Fruit fly (Drosophila melanogaster) whole organism, prepupa: ENCODE results near the gene CG32772.

ENCODE experiments used
- Blimp-1 ChIP-seq: fragments of 200-800 bp; sonication (Bioruptor generic); optimal IDR thresholded peaks from 3 replicates; lab custom pipeline; 2017; ENCODE audit warnings: missing biosample characterization, missing genetic modification characterization, mild to moderate bottlenecking, moderate library complexity, missing genetic modification reagents
- CG10631 ChIP-seq: fragments of 200-800 bp; sonication (Bioruptor generic); optimal IDR thresholded peaks from 2 replicates; lab custom pipeline; 2016; ENCODE audit warnings: missing biosample characterization, missing genetic modification characterization
- CG10669 ChIP-seq: fragments of 200-800 bp; sonication (Bioruptor generic); optimal IDR thresholded peaks from 3 replicates; lab custom pipeline; 2018; ENCODE audit warnings: missing biosample characterization, mild to moderate bottlenecking, missing genetic modification characterization, moderate library complexity
- CG11294 ChIP-seq: fragments of 200-800 bp; sonication (Bioruptor generic); IDR thresholded peaks from 2 replicates; pipeline ENCODE4 v1.3.6; 2022; ENCODE audit warnings: missing biosample characterization, missing genetic modification characterization
- CG11902 ChIP-seq: fragments of 200-800 bp; sonication (Bioruptor generic); optimal IDR thresholded peaks from 3 replicates; lab custom pipeline; 2016; ENCODE audit warnings: missing biosample characterization, missing genetic modification characterization
- CG15336 ChIP-seq: fragments of 200-800 bp; sonication (Bioruptor generic); IDR thresholded peaks from 2 replicates; pipeline ENCODE4 v1.3.6; 2022; ENCODE audit warnings: missing biosample characterization, missing genetic modification characterization
- CG1621 ChIP-seq: fragments of 200-800 bp; sonication (Bioruptor generic); optimal IDR thresholded peaks from 3 replicates; lab custom pipeline; 2018; ENCODE audit warnings: missing biosample characterization, mild to moderate bottlenecking, missing genetic modification characterization
- CG16779 ChIP-seq: fragments of 200-800 bp; sonication (Bioruptor generic); optimal IDR thresholded peaks from 3 replicates; lab custom pipeline; 2017; ENCODE audit warnings: missing biosample characterization, mild to moderate bottlenecking, missing genetic modification characterization
- CG3032 ChIP-seq: fragments of 200-800 bp; optimal IDR thresholded peaks from 2 replicates; lab custom pipeline; 2019; ENCODE audit warnings: missing biosample characterization, mild to moderate bottlenecking, missing genetic modification characterization, moderate library complexity
- CG32006 ChIP-seq: fragments of 200-800 bp; sonication (Bioruptor generic); optimal IDR thresholded peaks from 3 replicates; lab custom pipeline; 2017; ENCODE audit warnings: missing biosample characterization, mild to moderate bottlenecking, missing genetic modification characterization
- CG34406 ChIP-seq: fragments of 200-800 bp; sonication (Bioruptor generic); optimal IDR thresholded peaks from 3 replicates; lab custom pipeline; 2016; ENCODE audit warnings: missing biosample characterization, missing genetic modification characterization
- CG3919 ChIP-seq: fragments of 200-800 bp; sonication (Bioruptor generic); optimal IDR thresholded peaks from 3 replicates; lab custom pipeline; 2016; ENCODE audit warnings: missing biosample characterization, missing genetic modification characterization
- CG4318 ChIP-seq: fragments of 200-800 bp; sonication (Bioruptor generic); optimal IDR thresholded peaks from 3 replicates; lab custom pipeline; 2017; ENCODE audit warnings: missing biosample characterization, mild to moderate bottlenecking, missing genetic modification characterization
- CG6276 ChIP-seq: fragments of 200-800 bp; sonication (Bioruptor generic); optimal IDR thresholded peaks from 2 replicates; lab custom pipeline; 2017; ENCODE audit warnings: missing biosample characterization, mild to moderate bottlenecking, missing genetic modification characterization
- CG6808 ChIP-seq: fragments of 200-800 bp; sonication (Bioruptor generic); optimal IDR thresholded peaks from 3 replicates; lab custom pipeline; 2017; ENCODE audit warnings: missing biosample characterization, missing genetic modification characterization, mild to moderate bottlenecking, moderate library complexity, missing genetic modification reagents
- CG6854 ChIP-seq: fragments of 200-800 bp; sonication (Bioruptor generic); optimal IDR thresholded peaks from 2 replicates; lab custom pipeline; 2017; ENCODE audit warnings: missing biosample characterization, mild to moderate bottlenecking, missing genetic modification characterization
- CG8119 ChIP-seq: fragments of 200-800 bp; sonication (Bioruptor generic); IDR thresholded peaks from 3 replicates; pipeline ENCODE4 v1.3.6; 2022; ENCODE audit warnings: missing biosample characterization, missing genetic modification characterization
- CG8319 ChIP-seq: fragments of 200-800 bp; sonication (Bioruptor generic); optimal IDR thresholded peaks from 3 replicates; lab custom pipeline; 2016; ENCODE audit warnings: missing biosample characterization, missing genetic modification characterization
- CG8632 ChIP-seq: fragments of 200-800 bp; sonication (Bioruptor generic); optimal IDR thresholded peaks from 3 replicates; lab custom pipeline; 2016; ENCODE audit warnings: missing biosample characterization, missing genetic modification characterization
- CG9139 ChIP-seq: fragments of 200-800 bp; sonication (Bioruptor generic); optimal IDR thresholded peaks from 3 replicates; lab custom pipeline; 2017; ENCODE audit warnings: missing biosample characterization, mild to moderate bottlenecking, missing genetic modification characterization
- Eip78C ChIP-seq: fragments of 200-800 bp; sonication (Bioruptor generic); peaks from one replicate; lab custom pipeline; 2016; ENCODE audit warnings: missing biosample characterization, missing genetic modification characterization
- Eip93F ChIP-seq: fragments of 200-800 bp; sonication (Bioruptor generic); optimal IDR thresholded peaks from 2 replicates; lab custom pipeline; 2016; ENCODE audit warnings: missing biosample characterization, mild to moderate bottlenecking, missing genetic modification characterization
- Ets21C ChIP-seq: fragments of 200-800 bp; sonication (Bioruptor generic); optimal IDR thresholded peaks from 3 replicates; lab custom pipeline; 2016; ENCODE audit warnings: missing biosample characterization, missing genetic modification characterization
- Ets96B ChIP-seq: fragments of 200-800 bp; optimal IDR thresholded peaks from 2 replicates; lab custom pipeline; 2019; ENCODE audit warnings: missing biosample characterization, mild to moderate bottlenecking, missing genetic modification characterization, moderate library complexity
- Gug ChIP-seq: fragments of 200-800 bp; sonication (Bioruptor generic); IDR thresholded peaks from 2 replicates; pipeline ENCODE4 v1.3.6; 2022; ENCODE audit warnings: missing biosample characterization, missing genetic modification characterization
- Hr38 ChIP-seq: sonication (Bioruptor generic); optimal IDR thresholded peaks from 2 replicates; lab custom pipeline; 2016; ENCODE audit warnings: missing biosample characterization, missing genetic modification characterization
- Hr39 ChIP-seq: fragments of 200-800 bp; sonication (Bioruptor generic); optimal IDR thresholded peaks from 2 replicates; lab custom pipeline; 2016; ENCODE audit warnings: missing biosample characterization, missing genetic modification characterization
- Hr4 ChIP-seq: fragments of 200-800 bp; sonication (Bioruptor generic); optimal IDR thresholded peaks from 3 replicates; lab custom pipeline; 2016; ENCODE audit warnings: missing biosample characterization, missing genetic modification characterization
- Lpt ChIP-seq: fragments of 200-800 bp; sonication (Bioruptor generic); optimal IDR thresholded peaks from 3 replicates; lab custom pipeline; 2016; ENCODE audit warnings: missing biosample characterization, missing genetic modification characterization
- OdsH ChIP-seq: fragments of 200-800 bp; sonication (Bioruptor generic); optimal IDR thresholded peaks from 3 replicates; lab custom pipeline; 2016; ENCODE audit warnings: missing biosample characterization, missing genetic modification characterization
- Smox ChIP-seq: fragments of 200-800 bp; sonication (Bioruptor generic); optimal IDR thresholded peaks from 3 replicates; lab custom pipeline; 2016; ENCODE audit warnings: missing biosample characterization, missing genetic modification characterization
- Sox102F ChIP-seq: fragments of 200-800 bp; sonication (Bioruptor generic); optimal IDR thresholded peaks from 2 replicates; lab custom pipeline; 2016; ENCODE audit warnings: missing biosample characterization, mild to moderate bottlenecking, missing genetic modification characterization
- Sox14 ChIP-seq: fragments of 200-800 bp; sonication (Bioruptor generic); optimal IDR thresholded peaks from 3 replicates; lab custom pipeline; 2016; ENCODE audit warnings: missing biosample characterization, missing genetic modification characterization
- achi ChIP-seq: fragments of 200-800 bp; sonication (Bioruptor generic); optimal IDR thresholded peaks from 3 replicates; lab custom pipeline; 2016; ENCODE audit warnings: missing biosample characterization, missing genetic modification characterization
- acj6 ChIP-seq: fragments of 200-800 bp; sonication (Bioruptor generic); optimal IDR thresholded peaks from 3 replicates; lab custom pipeline; 2016; ENCODE audit warnings: missing biosample characterization, missing genetic modification characterization
- dac ChIP-seq: fragments of 200-800 bp; sonication (Bioruptor generic); optimal IDR thresholded peaks from 2 replicates; lab custom pipeline; 2017; ENCODE audit warnings: missing biosample characterization, mild to moderate bottlenecking, missing genetic modification characterization
- dsx ChIP-seq: fragments of 200-800 bp; optimal IDR thresholded peaks from 3 replicates; lab custom pipeline; 2019; ENCODE audit warnings: missing biosample characterization, mild to moderate bottlenecking, missing genetic modification characterization, moderate library complexity; ENCODE audit not compliant: poor library complexity, severe bottlenecking
- eg ChIP-seq: fragments of 200-800 bp; sonication (Bioruptor generic); IDR thresholded peaks from 3 replicates; pipeline ENCODE4 v1.3.6; 2022; ENCODE audit warnings: missing biosample characterization, missing genetic modification characterization
- esn ChIP-seq: fragments of 200-800 bp; sonication (Bioruptor generic); optimal IDR thresholded peaks from 2 replicates; lab custom pipeline; 2016; ENCODE audit warnings: missing biosample characterization, mild to moderate bottlenecking, missing genetic modification characterization, moderate library complexity
- fd59A ChIP-seq: fragments of 200-800 bp; sonication (Bioruptor generic); optimal IDR thresholded peaks from 2 replicates; lab custom pipeline; 2017; ENCODE audit warnings: missing biosample characterization, mild to moderate bottlenecking, missing genetic modification characterization, missing genetic modification reagents
- fkh ChIP-seq: fragments of 200-800 bp; sonication (Bioruptor generic); optimal IDR thresholded peaks from 3 replicates; lab custom pipeline; 2017; ENCODE audit warnings: missing biosample characterization, mild to moderate bottlenecking, missing genetic modification characterization, moderate library complexity
- lz ChIP-seq: fragments of 200-800 bp; sonication (Bioruptor generic); optimal IDR thresholded peaks from 3 replicates; lab custom pipeline; 2016; ENCODE audit warnings: missing biosample characterization, missing genetic modification characterization
- net ChIP-seq: fragments of 200-800 bp; sonication (Bioruptor generic); optimal IDR thresholded peaks from 3 replicates; lab custom pipeline; 2016; ENCODE audit warnings: missing biosample characterization, missing genetic modification characterization
- pdm3 ChIP-seq: fragments of 200-800 bp; sonication (Bioruptor generic); optimal IDR thresholded peaks from 3 replicates; lab custom pipeline; 2016; ENCODE audit warnings: missing biosample characterization, missing genetic modification characterization
- spab ChIP-seq: fragments of 200-800 bp; sonication (Bioruptor generic); optimal IDR thresholded peaks from 2 replicates; lab custom pipeline; 2017; ENCODE audit warnings: missing biosample characterization, mild to moderate bottlenecking, missing genetic modification characterization, missing genetic modification reagents
- ss ChIP-seq, 2 experiments: fragments of 200-800 bp; sonication (Bioruptor generic); optimal IDR thresholded peaks; 2 replicates in 1 of 2; 3 replicates in 1 of 2; lab custom pipeline; 2017 to 2018; ENCODE audit warnings: mild to moderate bottlenecking in 2 of 2, missing biosample characterization in 2 of 2, missing genetic modification characterization in 2 of 2, moderate library complexity in 1 of 2
- topi ChIP-seq: fragments of 200-800 bp; sonication (Bioruptor generic); optimal IDR thresholded peaks from 3 replicates; lab custom pipeline; 2016; ENCODE audit warnings: missing biosample characterization, missing genetic modification characterization

Gene CG32772

dm6 chrX:4958872-4959271, 50.0 kb downstream of the CG32772 start (continued):
- 0 out of 2 replicates have a peak, but pooled peaks have one; percentile 19 for TF ChIP-seq Gug (GFP tag; lab: Robert Waterston, UW)
- peak; percentile 42 for TF ChIP-seq dac (GFP tag; lab: Kevin White, UChicago)
- peak; percentile 33 for TF ChIP-seq CG9139 (GFP tag; lab: Kevin White, UChicago)

DNA sequence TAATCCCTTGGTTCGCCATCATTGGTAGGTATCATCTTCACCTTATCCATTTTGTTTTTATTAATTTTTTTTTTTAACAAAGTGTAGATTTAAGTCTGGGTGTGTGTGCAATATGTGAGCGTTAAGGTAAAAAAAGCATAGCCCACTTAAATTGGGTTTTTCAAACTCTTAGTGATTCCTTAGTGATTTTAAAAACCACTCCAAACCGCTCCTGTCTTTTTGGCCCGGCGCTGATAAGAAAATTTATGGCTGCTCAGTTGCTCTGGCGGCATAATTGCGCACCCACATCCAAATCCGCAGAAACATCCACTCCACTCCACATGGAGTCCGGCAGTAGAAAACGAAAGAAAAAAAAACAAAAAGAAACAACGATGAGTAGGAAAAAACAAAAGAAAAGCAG, 52.1 kb downstream of the CG32772 start, which contains the start of gene CG15468:
Gene CG15468 (minus strand): TSS at position 101 of the 400 bp plus-strand sequence.
- TF ChIP-seq fkh (GFP tag; lab: Kevin White, UChicago): no peak
- TF ChIP-seq Eip78C (GFP tag; lab: Kevin White, UChicago): peak; percentile 35

DNA sequence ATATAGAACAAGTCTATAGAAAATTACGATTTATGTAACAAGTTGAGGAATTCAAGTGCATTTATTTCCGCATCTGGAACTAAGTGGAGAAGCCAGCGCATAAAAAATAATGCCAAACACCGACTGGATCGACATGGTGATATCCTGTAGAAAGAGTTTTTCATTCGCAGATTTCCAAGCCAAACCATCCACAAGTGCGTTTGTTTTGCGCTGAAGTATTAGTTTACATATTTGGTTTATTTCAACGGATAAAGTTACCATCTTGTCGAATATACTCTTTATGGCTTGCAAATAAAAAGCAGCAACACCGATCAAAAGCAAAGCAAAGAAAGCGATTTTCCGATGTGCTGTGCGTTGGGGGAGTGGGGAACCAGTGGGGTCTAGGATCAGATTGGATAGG, 54.1 kb downstream of the CG32772 start:
- TF ChIP-seq Ets21C (GFP tag; lab: Kevin White, UChicago) (no peak), CG10669 (GFP tag; lab: Kevin White, UChicago) (no peak), CG9139 (GFP tag; lab: Kevin White, UChicago) (no peak), Hr38 (GFP tag; lab: Kevin White, UChicago) (no peak), net (GFP tag; lab: Kevin White, UChicago) (no peak), CG3919 (GFP tag; lab: Kevin White, UChicago) (peak; percentile 37), lz (GFP tag; lab: Kevin White, UChicago) (no peak), CG11902 (no peak), Ets96B (tag; lab: Kevin White, UChicago) (no peak), achi (peak; percentile 41), dac (GFP tag; lab: Kevin White, UChicago) (peak; percentile 7), topi (GFP tag; lab: Kevin White, UChicago) (no peak), CG32006 (GFP tag; lab: Kevin White, UChicago) (peak; percentile 68), esn (GFP tag; lab: Kevin White, UChicago) (no peak), dsx (no peak), ss (GFP tag; optimal IDR thresholded peaks at IDR 0.05; lab: Kevin White, UChicago) (no peak), CG10631 (GFP tag; lab: Kevin White, UChicago) (peak; percentile 1), pdm3 (peak; percentile 16), eg (GFP tag; lab: Robert Waterston, UW) (peak; percentile 53; the same call in 1 of the 3 replicates), fd59A (GFP tag; lab: Kevin White, UChicago) (no peak), Eip93F (GFP tag; lab: Kevin White, UChicago) (no peak), CG1621 (tag; lab: Kevin White, UChicago) (no peak), Hr39 (GFP tag; lab: Kevin White, UChicago) (no peak), acj6 (GFP tag; lab: Kevin White, UChicago) (peak; percentile 14), CG8319 (GFP tag; lab: Kevin White, UChicago) (no peak), spab (GFP tag; lab: Kevin White, UChicago) (no peak), Eip78C (GFP tag; lab: Kevin White, UChicago) (peak; percentile 46), CG6276 (GFP tag; lab: Kevin White, UChicago) (no peak), Lpt (GFP tag; lab: Kevin White, UChicago) (peak; percentile 24), CG34406 (no peak), CG8119 (GFP tag; lab: Robert Waterston, UW) (peak; percentile 48; the same call in 2 of the 3 replicates), Hr4 (peak; percentile 39), CG16779 (tag; lab: Kevin White, UChicago) (no peak), Sox14 (peak; percentile 15), Gug (GFP tag; lab: Robert Waterston, UW) (no peak), CG4318 (GFP tag; lab: Kevin White, UChicago) (peak; percentile 9), CG11294 (GFP tag; lab: Robert Waterston, UW) (no peak), CG3032 (tag; lab: Kevin White, UChicago) (no peak), CG6854 (no peak), CG6808 (no peak), CG15336 (GFP tag; lab: Robert Waterston, UW) (0 out of 2 replicates have a peak, but pooled peaks have one; percentile 44), CG8632 (GFP tag; lab: Kevin White, UChicago) (no peak), Blimp-1 (GFP tag; lab: Kevin White, UChicago) (no peak), Sox102F (no peak), OdsH (GFP tag; lab: Kevin White, UChicago) (peak; percentile 31), Smox (no peak)
